Fruit fly (Drosophila melanogaster) whole organism, embryonic: ENCODE results near the gene Hn.

Source experiments
- B-H1 ChIP-seq: fragments of 200-800 bp; sonication (Bioruptor generic); IDR thresholded peaks from 3 replicates; pipeline ENCODE4 v1.3.6; 2022; ENCODE audit warnings: missing biosample characterization, missing genetic modification characterization
- CG11504 ChIP-seq: fragments of 200-800 bp; sonication (Bioruptor generic); optimal IDR thresholded peaks from 3 replicates; lab custom pipeline; 2019; ENCODE audit warnings: missing biosample characterization, mild to moderate bottlenecking, missing genetic modification characterization, moderate library complexity
- CG11696 ChIP-seq: fragments of 200-800 bp; sonication (Bioruptor generic); IDR thresholded peaks from 2 replicates; pipeline ENCODE4 v1.3.6; 2022; ENCODE audit warnings: missing biosample characterization, missing genetic modification characterization
- CG12299 ChIP-seq: fragments of 200-800 bp; sonication (Bioruptor generic); optimal IDR thresholded peaks from 2 replicates; lab custom pipeline; 2018; ENCODE audit warnings: missing biosample characterization, mild to moderate bottlenecking, missing genetic modification characterization
- CG12744 ChIP-seq: fragments of 200-800 bp; sonication (Bioruptor generic); optimal IDR thresholded peaks from 2 replicates; lab custom pipeline; 2016; ENCODE audit warnings: missing biosample characterization, missing genetic modification characterization
- CG15479 ChIP-seq: fragments of 200-800 bp; sonication (Bioruptor generic); optimal IDR thresholded peaks from 3 replicates; lab custom pipeline; 2019; ENCODE audit warnings: missing biosample characterization, mild to moderate bottlenecking, missing genetic modification characterization, moderate library complexity
- CG2129 ChIP-seq: fragments of 200-800 bp; sonication (Bioruptor generic); IDR thresholded peaks from 2 replicates; pipeline ENCODE4 v1.3.6; 2022; ENCODE audit warnings: missing biosample characterization, missing genetic modification characterization; ENCODE audit not compliant: partially characterized antibody
- CG2202 ChIP-seq: fragments of 200-800 bp; sonication (Bioruptor generic); optimal IDR thresholded peaks from 2 replicates; lab custom pipeline; 2018; ENCODE audit warnings: missing biosample characterization, mild to moderate bottlenecking, missing genetic modification characterization
- CG3163 ChIP-seq: fragments of 200-800 bp; sonication (Bioruptor generic); optimal IDR thresholded peaks from 3 replicates; lab custom pipeline; 2016; ENCODE audit warnings: missing biosample characterization, missing genetic modification characterization
- CG34224 ChIP-seq: fragments of 200-800 bp; sonication (Bioruptor generic); IDR thresholded peaks from 3 replicates; pipeline ENCODE4 v1.3.6; 2022; ENCODE audit warnings: missing biosample characterization, missing genetic modification characterization; ENCODE audit not compliant: partially characterized antibody
- CG5180 ChIP-seq: fragments of 200-800 bp; sonication (Bioruptor generic); optimal IDR thresholded peaks from 3 replicates; lab custom pipeline; 2017; ENCODE audit warnings: missing biosample characterization, missing genetic modification characterization, mild to moderate bottlenecking, moderate library complexity, missing genetic modification reagents
- CG6654 ChIP-seq: fragments of 200-800 bp; sonication (Bioruptor generic); optimal IDR thresholded peaks from 2 replicates; lab custom pipeline; 2017; ENCODE audit warnings: missing biosample characterization, mild to moderate bottlenecking, missing genetic modification characterization
- CG7372 ChIP-seq: fragments of 200-800 bp; sonication (Bioruptor generic); IDR thresholded peaks from 2 replicates; pipeline ENCODE4 v1.3.6; 2022; ENCODE audit warnings: missing biosample characterization, missing genetic modification characterization
- CG8359 ChIP-seq: fragments of 200-800 bp; sonication (Bioruptor generic); optimal IDR thresholded peaks from 2 replicates; lab custom pipeline; 2017; ENCODE audit warnings: missing biosample characterization, mild to moderate bottlenecking, missing genetic modification characterization, borderline replicate concordance
- CG9437 ChIP-seq: fragments of 200-800 bp; sonication (Bioruptor generic); optimal IDR thresholded peaks from 2 replicates; lab custom pipeline; 2018; ENCODE audit warnings: missing biosample characterization, mild to moderate bottlenecking, missing genetic modification characterization
- CG9797 ChIP-seq: fragments of 200-800 bp; sonication (Bioruptor generic); optimal IDR thresholded peaks from 3 replicates; lab custom pipeline; 2018; ENCODE audit warnings: missing biosample characterization, mild to moderate bottlenecking, missing genetic modification characterization
- Dll ChIP-seq: fragments of 200-800 bp; sonication (Bioruptor generic); IDR thresholded peaks from 4 replicates; pipeline ENCODE4 v1.3.6; 2022; ENCODE audit warnings: missing biosample characterization, missing genetic modification characterization; ENCODE audit not compliant: partially characterized antibody
- Doc3 ChIP-seq: fragments of 200-800 bp; sonication (Bioruptor generic); IDR thresholded peaks from 3 replicates; pipeline ENCODE4 v1.3.6; 2022; ENCODE audit warnings: missing biosample characterization, missing genetic modification characterization; ENCODE audit not compliant: partially characterized antibody
- E2f1 ChIP-seq: fragments of 200-800 bp; sonication (Bioruptor generic); IDR thresholded peaks from 2 replicates; pipeline ENCODE4 v1.3.6; 2022; ENCODE audit warnings: missing biosample characterization, missing genetic modification characterization
- ERR ChIP-seq: fragments of 200-800 bp; sonication (Bioruptor generic); optimal IDR thresholded peaks from 2 replicates; lab custom pipeline; 2016; ENCODE audit warnings: missing biosample characterization, missing genetic modification characterization
- Gug ChIP-seq: fragments of 200-800 bp; sonication (Bioruptor generic); IDR thresholded peaks from 4 replicates; pipeline ENCODE4 v1.3.6; 2022; ENCODE audit warnings: missing biosample characterization, missing genetic modification characterization
- Hr78 ChIP-seq, 2 experiments: fragments of 200-800 bp in 1 of 2; fragments of >200 bp in 1 of 2; sonication (Bioruptor generic) in 1 of 2; optimal IDR thresholded peaks; 2 replicates each; lab custom pipeline; 2017 to 2019; ENCODE audit warnings: missing biosample characterization in 2 of 2, missing genetic modification characterization in 2 of 2, mild to moderate bottlenecking in 1 of 2, moderate library complexity in 1 of 2
- Jarid2 ChIP-seq: fragments of 200-800 bp; sonication (Bioruptor generic); optimal IDR thresholded peaks from 3 replicates; lab custom pipeline; 2017; ENCODE audit warnings: mild to moderate bottlenecking, missing biosample characterization, missing genetic modification reagents, missing genetic modification characterization
- Pdp1 ChIP-seq, 2 experiments: fragments of 200-800 bp; sonication (Bioruptor generic); optimal IDR thresholded peaks; 3 replicates each; lab custom pipeline; 2016; ENCODE audit warnings: missing biosample characterization in 2 of 2, missing genetic modification characterization in 2 of 2, mild to moderate bottlenecking in 1 of 2, moderate library complexity in 1 of 2
- Trl ChIP-seq, 3 experiments: fragments of >200 bp in 2 of 3; fragments of 200-800 bp in 1 of 3; sonication (Bioruptor generic) in 1 of 3; optimal IDR thresholded peaks; 2 replicates in 1 of 3; 3 replicates in 2 of 3; lab custom pipeline; 2016 to 2017; ENCODE audit warnings: missing biosample characterization in 1 of 3, missing genetic modification characterization in 1 of 3
- cg ChIP-seq: fragments of 200-800 bp; sonication (Bioruptor generic); optimal IDR thresholded peaks from 3 replicates; lab custom pipeline; 2019; ENCODE audit warnings: missing biosample characterization, mild to moderate bottlenecking, missing genetic modification characterization, moderate library complexity
- chinmo ChIP-seq: fragments of 200-800 bp; sonication (Bioruptor generic); IDR thresholded peaks from 4 replicates; pipeline ENCODE4 v1.3.6; 2022; ENCODE audit warnings: missing biosample characterization, missing genetic modification characterization; ENCODE audit not compliant: partially characterized antibody
- crol ChIP-seq: fragments of 200-800 bp; sonication (Bioruptor generic); IDR thresholded peaks from 2 replicates; pipeline ENCODE4 v1.3.6; 2022; ENCODE audit warnings: missing biosample characterization, missing genetic modification characterization
- eve ChIP-seq, 2 experiments: fragments of >200 bp; optimal IDR thresholded peaks; 2 replicates each; lab custom pipeline; 2017; ENCODE audit warnings: missing biosample characterization in 2 of 2, missing genetic modification characterization in 2 of 2
- fu2 ChIP-seq: fragments of 200-800 bp; sonication (Bioruptor generic); optimal IDR thresholded peaks from 2 replicates; lab custom pipeline; 2016; ENCODE audit warnings: missing biosample characterization, missing genetic modification characterization
- gro ChIP-seq: fragments of 200-800 bp; sonication (Bioruptor generic); optimal IDR thresholded peaks from 2 replicates; lab custom pipeline; 2016; ENCODE audit warnings: missing biosample characterization, missing genetic modification characterization
- hbn ChIP-seq: fragments of 200-800 bp; sonication (Bioruptor generic); IDR thresholded peaks from 2 replicates; pipeline ENCODE4 v1.3.6; 2022; ENCODE audit warnings: missing biosample characterization, missing genetic modification characterization; ENCODE audit not compliant: partially characterized antibody
- pros ChIP-seq: fragments of 200-800 bp; sonication (Bioruptor generic); optimal IDR thresholded peaks from 3 replicates; lab custom pipeline; 2019; ENCODE audit warnings: missing biosample characterization, mild to moderate bottlenecking, missing genetic modification characterization, moderate library complexity
- psq ChIP-seq: fragments of 200-800 bp; sonication (Bioruptor generic); optimal IDR thresholded peaks from 2 replicates; lab custom pipeline; 2017; ENCODE audit warnings: missing biosample characterization, missing genetic modification characterization
- sens ChIP-seq: fragments of 200-800 bp; sonication (Bioruptor generic); peaks from one replicate; lab custom pipeline; 2016; ENCODE audit warnings: missing biosample characterization, missing genetic modification characterization
- tin ChIP-seq: fragments of 200-800 bp; sonication (Bioruptor generic); optimal IDR thresholded peaks from 3 replicates; lab custom pipeline; 2016; ENCODE audit warnings: missing biosample characterization, missing genetic modification characterization
- wek ChIP-seq: fragments of 200-800 bp; sonication (Bioruptor generic); optimal IDR thresholded peaks from 3 replicates; lab custom pipeline; 2018; ENCODE audit warnings: missing biosample characterization, mild to moderate bottlenecking, missing genetic modification characterization, moderate library complexity
- z ChIP-seq: fragments of 200-800 bp; sonication (Bioruptor generic); IDR thresholded peaks from 3 replicates; pipeline ENCODE4 v1.3.6; 2022; ENCODE audit warnings: missing biosample characterization, missing genetic modification characterization
- zen2 ChIP-seq: fragments of 200-800 bp; sonication (Bioruptor generic); IDR thresholded peaks from 3 replicates; pipeline ENCODE4 v1.3.6; 2022; ENCODE audit warnings: missing biosample characterization, missing genetic modification characterization; ENCODE audit not compliant: partially characterized antibody
- zf30C ChIP-seq: fragments of 200-800 bp; sonication (Bioruptor generic); optimal IDR thresholded peaks from 3 replicates; lab custom pipeline; 2018; ENCODE audit warnings: missing biosample characterization, mild to moderate bottlenecking, missing genetic modification characterization

Gene Hn

DNA sequence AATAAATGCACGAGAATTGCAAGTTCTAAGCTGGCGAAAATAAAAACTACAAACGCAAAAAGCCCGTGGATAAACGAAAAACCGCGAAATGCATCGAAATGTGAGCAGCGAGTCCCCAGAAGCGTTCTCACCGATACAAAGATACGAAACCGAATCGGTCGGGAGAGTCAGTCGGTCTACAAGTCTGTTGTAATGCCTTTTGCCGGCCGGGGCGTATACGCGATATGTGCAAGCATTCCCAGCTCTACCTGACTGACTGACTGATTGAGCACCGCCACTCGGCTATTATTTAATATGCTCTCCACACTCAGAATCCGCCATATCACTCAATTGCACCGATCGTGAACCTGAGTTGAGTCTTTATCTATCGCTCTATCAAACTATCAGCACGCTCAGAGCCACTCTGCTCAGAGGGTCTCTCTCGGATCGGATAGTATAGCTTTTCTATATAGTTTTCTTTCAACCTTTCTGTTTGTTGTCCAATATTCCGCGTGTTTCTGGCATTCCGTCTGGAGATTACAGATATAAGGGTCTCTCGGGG lies 15.2 kb downstream of the Hn start, which contains the start of gene Clk:
TSS of gene Clk (minus strand) at position 239 of the 541 bp plus-strand sequence.
- TF ChIP-seq chinmo = 0 out of 4 replicates have a peak, but pooled peaks have one; percentile 60
- TF ChIP-seq Trl (optimal IDR thresholded peaks at IDR 0.05; lab: Kevin White, UChicago) = peak in 1 of 2 experiments; percentile 9
- TF ChIP-seq Trl (GFP tag; optimal IDR thresholded peaks at IDR 0.05; lab: Kevin White, UChicago) = no peak
- TF ChIP-seq CG7372 (GFP tag; lab: Robert Waterston, UW) = peak; percentile 33; the same call in 1 of the 2 replicates
- peak; percentile 91 for TF ChIP-seq z (GFP tag; lab: Robert Waterston, UW)
- peak in 1 of 2 experiments; percentile 28 for TF ChIP-seq Hr78 (GFP tag; optimal IDR thresholded peaks at IDR 0.05; lab: Kevin White, UChicago)
- peak in 1 of 2 experiments; percentile 3 for TF ChIP-seq Pdp1 (GFP tag; optimal IDR thresholded peaks at IDR 0.05; lab: Kevin White, UChicago)
- no peak for TF ChIP-seq wek (GFP tag; lab: Kevin White, UChicago)
- TF ChIP-seq CG12299 (tag; lab: Kevin White, UChicago) = no peak

DNA sequence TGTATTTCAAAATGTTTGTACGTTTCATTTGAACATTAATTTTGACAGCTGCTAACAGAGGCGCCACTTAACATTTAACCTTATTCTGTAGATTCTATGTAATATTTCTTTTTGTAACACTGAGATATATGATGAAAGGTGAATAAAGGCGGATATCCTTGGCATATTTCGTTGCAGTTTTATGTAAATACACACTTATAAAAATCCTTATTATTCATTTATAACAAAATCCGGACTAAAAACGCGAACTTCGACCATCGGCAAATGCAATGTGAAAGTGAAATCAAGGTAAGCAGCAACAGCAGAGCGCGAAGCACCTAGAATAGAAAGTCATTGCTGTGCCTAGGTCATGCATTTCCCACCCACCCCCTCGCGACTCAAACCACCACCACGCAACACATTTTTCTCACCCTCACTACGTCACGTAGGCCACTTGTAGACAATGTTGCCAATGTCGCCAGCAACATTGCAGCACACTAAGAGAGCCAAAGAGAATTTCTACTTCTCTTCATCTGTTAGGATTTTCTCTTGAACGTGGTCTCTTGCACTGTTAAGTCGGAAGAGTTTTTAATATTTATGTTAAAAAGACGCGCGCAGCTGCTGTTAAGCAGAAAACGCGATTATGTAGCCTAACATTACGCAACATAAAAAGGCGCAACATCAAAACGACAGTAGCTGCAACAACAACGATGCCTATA lies 21.2 kb downstream of the Hn start:
- TF ChIP-seq fu2 (no peak), chinmo (peak; percentile 90; the same call in 3 of the 4 replicates), psq (GFP tag; lab: Kevin White, UChicago) (no peak), Doc3 (GFP tag; lab: Robert Waterston, UW) (peak; percentile 20; the same call in 1 of the 3 replicates), CG15479 (GFP tag; lab: Kevin White, UChicago) (peak; percentile 23), Dll (GFP tag; lab: Robert Waterston, UW) (peak; percentile 43; the same call in 1 of the 4 replicates), CG5180 (no peak), CG9437 (GFP tag; lab: Kevin White, UChicago) (peak; percentile 92), gro (GFP tag; lab: Kevin White, UChicago) (no peak), cg (GFP tag; lab: Kevin White, UChicago) (peak; percentile 30), Trl (optimal IDR thresholded peaks at IDR 0.05; lab: Kevin White, UChicago) (peak; percentile 91), Trl (GFP tag; optimal IDR thresholded peaks at IDR 0.05; lab: Kevin White, UChicago) (no peak), tin (GFP tag; lab: Kevin White, UChicago) (no peak), zf30C (no peak), eve (GFP tag; optimal IDR thresholded peaks at IDR 0.05; lab: Kevin White, UChicago) (peak in 1 of 2 experiments; percentile 24), CG6654 (GFP tag; lab: Kevin White, UChicago) (no peak), CG34224 (peak; percentile 32; the same call in 2 of the 3 replicates), CG12744 (GFP tag; lab: Kevin White, UChicago) (no peak), CG2129 (GFP tag; lab: Robert Waterston, UW) (no peak), ERR (GFP tag; lab: Kevin White, UChicago) (no peak), CG9797 (no peak), sens (peak; percentile 50), crol (GFP tag; lab: Robert Waterston, UW) (peak; percentile 83), zen2 (peak; percentile 69; the same call in 2 of the 3 replicates), hbn (GFP tag; lab: Robert Waterston, UW) (0 out of 2 replicates have a peak, but pooled peaks have one; percentile 39), Jarid2 (GFP tag; lab: Kevin White, UChicago) (peak; percentile 12), CG11504 (tag; lab: Kevin White, UChicago) (peak; percentile 100), E2f1 (GFP tag; lab: Robert Waterston, UW) (no peak), CG11696 (GFP tag; lab: Robert Waterston, UW) (no peak), CG3163 (GFP tag; lab: Kevin White, UChicago) (peak; percentile 98), Hr78 (GFP tag; optimal IDR thresholded peaks at IDR 0.05; lab: Kevin White, UChicago) (peak in 1 of 2 experiments; percentile 17), Pdp1 (GFP tag; optimal IDR thresholded peaks at IDR 0.05; lab: Kevin White, UChicago) (peak in 1 of 2 experiments; percentile 99), CG8359 (GFP tag; lab: Kevin White, UChicago) (peak; percentile 74), Gug (GFP tag; lab: Robert Waterston, UW) (no peak), B-H1 (no peak), CG2202 (tag; lab: Kevin White, UChicago) (no peak), pros (GFP tag; lab: Kevin White, UChicago) (peak; percentile 45)
